Worm (Caenorhabditis elegans) whole organism, young adult: ENCODE results near the gene K08H2.10.

Source experiments
- B0035.1 ChIP-seq: sonication (generic microtip); optimal IDR thresholded peaks from 2 replicates; lab custom pipeline; 2016; ENCODE audit warnings: missing genetic modification characterization, mild to moderate bottlenecking, missing compliant biosample characterization, missing genotype, missing genetic modification reagents
- F10E7.11 ChIP-seq: sonication (generic microtip); optimal IDR thresholded peaks from 2 replicates; lab custom pipeline; 2017; ENCODE audit warnings: mild to moderate bottlenecking, missing genetic modification characterization, moderate library complexity, missing compliant biosample characterization
- K11D2.4 ChIP-seq: fragments of 200-800 bp; sonication (Bioruptor generic); IDR thresholded peaks from 2 replicates; pipeline ENCODE4 v1.3.6; 2022; ENCODE audit warnings: missing genetic modification reagents, missing genetic modification characterization, missing compliant biosample characterization
- K12H6.12 ChIP-seq: fragments of 200-800 bp; sonication (Bioruptor generic); optimal IDR thresholded peaks from 2 replicates; lab custom pipeline; 2018; ENCODE audit warnings: mild to moderate bottlenecking, missing genetic modification characterization, missing compliant biosample characterization
- T07F8.4 ChIP-seq: sonication (generic microtip); optimal IDR thresholded peaks from 2 replicates; lab custom pipeline; 2016; ENCODE audit warnings: mild to moderate bottlenecking, missing genetic modification characterization, moderate library complexity, missing compliant biosample characterization
- Y56A3A.18 ChIP-seq: fragments of 200-800 bp; sonication (Bioruptor generic); IDR thresholded peaks from 2 replicates; pipeline ENCODE4 v1.3.6; 2022; ENCODE audit warnings: missing genetic modification reagents, missing genetic modification characterization, missing compliant biosample characterization
- Y79H2A.3 ChIP-seq: fragments of 200-800 bp; sonication (Bioruptor generic); conservative IDR thresholded peaks from 2 replicates; pipeline ENCODE4 v1.3.6; 2022; ENCODE audit warnings: missing genetic modification reagents, missing genetic modification characterization, missing compliant biosample characterization
- ZK185.1 ChIP-seq: sonication (generic microtip); optimal IDR thresholded peaks from 2 replicates; lab custom pipeline; 2016; ENCODE audit warnings: mild to moderate bottlenecking, missing genetic modification characterization, missing compliant biosample characterization; ENCODE audit not compliant: poor library complexity, severe bottlenecking
- aptf-2 ChIP-seq: fragments of 200-800 bp; sonication (Bioruptor generic); conservative IDR thresholded peaks from 2 replicates; pipeline ENCODE4 v1.3.6; 2022; ENCODE audit warnings: missing genetic modification reagents, missing genetic modification characterization, missing compliant biosample characterization
- attf-3 ChIP-seq: fragments of 200-800 bp; sonication (Bioruptor generic); conservative IDR thresholded peaks from 2 replicates; pipeline ENCODE4 v1.3.6; 2022; ENCODE audit warnings: missing genetic modification reagents, missing genetic modification characterization, missing compliant biosample characterization
- bed-2 ChIP-seq: fragments of 200-800 bp; sonication (Bioruptor generic); IDR thresholded peaks from 2 replicates; pipeline ENCODE4 v1.3.6; 2022; ENCODE audit warnings: missing genetic modification reagents, missing genetic modification characterization, missing compliant biosample characterization
- ccch-3 ChIP-seq: fragments of 200-800 bp; sonication (Bioruptor generic); optimal IDR thresholded peaks from 2 replicates; lab custom pipeline; 2018; ENCODE audit warnings: mild to moderate bottlenecking, missing genetic modification characterization, missing compliant biosample characterization
- ceh-58 ChIP-seq: fragments of 200-800 bp; sonication (Bioruptor generic); IDR thresholded peaks from 2 replicates; pipeline ENCODE4 v1.3.6; 2022; ENCODE audit warnings: missing genetic modification characterization, missing compliant biosample characterization
- ceh-79 ChIP-seq: sonication (generic microtip); optimal IDR thresholded peaks from 2 replicates; lab custom pipeline; 2017; ENCODE audit warnings: mild to moderate bottlenecking, missing genetic modification characterization, missing compliant biosample characterization
- chd-7 ChIP-seq: sonication (generic microtip); optimal IDR thresholded peaks from 2 replicates; lab custom pipeline; 2016; ENCODE audit warnings: mild to moderate bottlenecking, missing genetic modification characterization, moderate library complexity, missing compliant biosample characterization
- die-1 ChIP-seq: sonication (generic microtip); optimal IDR thresholded peaks from 2 replicates; lab custom pipeline; 2016; ENCODE audit warnings: missing genotype, mild to moderate bottlenecking, missing genetic modification characterization, missing compliant biosample characterization
- dox-1 ChIP-seq: fragments of 200-800 bp; sonication (Bioruptor generic); IDR thresholded peaks from 2 replicates; pipeline ENCODE4 v1.3.6; 2022; ENCODE audit warnings: missing genetic modification reagents, missing genetic modification characterization, missing compliant biosample characterization
- dpl-1 ChIP-seq: fragments of 150-350 bp; optimal IDR thresholded peaks from 2 replicates; lab custom pipeline; 2014; ENCODE audit warnings: missing biosample characterization, missing genetic modification reagents, missing genetic modification characterization
- egl-18 ChIP-seq: fragments of 200-800 bp; sonication (Bioruptor generic); IDR thresholded peaks from 2 replicates; pipeline ENCODE4 v1.3.6; 2022; ENCODE audit warnings: missing genetic modification reagents, missing genetic modification characterization, missing compliant biosample characterization
- egl-44 ChIP-seq: fragments of 200-800 bp; sonication (Bioruptor generic); IDR thresholded peaks from 2 replicates; pipeline ENCODE4 v1.3.6; 2022; ENCODE audit warnings: missing genetic modification reagents, missing genetic modification characterization, missing compliant biosample characterization
- gei-17 ChIP-seq: fragments of 200-800 bp; sonication (Bioruptor generic); optimal IDR thresholded peaks from 2 replicates; lab custom pipeline; 2018; ENCODE audit warnings: mild to moderate bottlenecking, missing genetic modification characterization, missing compliant biosample characterization
- hlh-12 ChIP-seq: sonication (generic microtip); optimal IDR thresholded peaks from 2 replicates; lab custom pipeline; 2016; ENCODE audit warnings: missing genetic modification characterization, missing compliant biosample characterization
- hsf-1 ChIP-seq: fragments of 200-800 bp; sonication (Bioruptor generic); IDR thresholded peaks from 2 replicates; pipeline ENCODE4 v1.3.6; 2022; ENCODE audit warnings: missing genetic modification reagents, missing genetic modification characterization, missing compliant biosample characterization
- lag-1 ChIP-seq: fragments of 200-800 bp; sonication (Bioruptor generic); IDR thresholded peaks from 2 replicates; pipeline ENCODE4 v1.3.6; 2022; ENCODE audit warnings: missing genetic modification reagents, missing genetic modification characterization, missing compliant biosample characterization
- let-607 ChIP-seq, 2 experiments: fragments of 200-800 bp in 1 of 2; sonication (Bioruptor generic) in 1 of 2; sonication (generic microtip) in 1 of 2; optimal IDR thresholded peaks; 2 replicates each; lab custom pipeline; 2016 to 2018; ENCODE audit warnings: mild to moderate bottlenecking in 2 of 2, missing compliant biosample characterization in 2 of 2, missing genetic modification characterization in 2 of 2, moderate library complexity in 2 of 2, missing genotype in 1 of 2
- lin-26 ChIP-seq: fragments of 200-800 bp; sonication (Bioruptor generic); IDR thresholded peaks from 2 replicates; pipeline ENCODE4 v1.3.6; 2022; ENCODE audit warnings: missing genetic modification reagents, missing genetic modification characterization, missing compliant biosample characterization
- lin-35 ChIP-seq, 3 experiments: fragments of 150-350 bp in 2 of 3; sonication (generic microtip) in 1 of 3; optimal IDR thresholded peaks; 2 replicates each; lab custom pipeline; 2014 to 2018; ENCODE audit warnings: missing biosample characterization in 3 of 3, missing genetic modification characterization in 3 of 3, missing genetic modification reagents in 3 of 3
- lsy-27 ChIP-seq: sonication (generic microtip); optimal IDR thresholded peaks from 2 replicates; lab custom pipeline; 2017; ENCODE audit warnings: missing genetic modification characterization, mild to moderate bottlenecking, missing compliant biosample characterization, antibody characterized with exemption, missing genotype, borderline replicate concordance; ENCODE audit not compliant: insufficient read depth
- madf-10 ChIP-seq: sonication (generic microtip); optimal IDR thresholded peaks from 2 replicates; lab custom pipeline; 2016; ENCODE audit warnings: mild to moderate bottlenecking, missing genetic modification characterization, missing compliant biosample characterization
- mes-4 ChIP-seq: sonication (generic microtip); optimal IDR thresholded peaks from 2 replicates; lab custom pipeline; 2016; ENCODE audit warnings: missing genotype, missing genetic modification characterization, missing compliant biosample characterization
- nfya-2 ChIP-seq: fragments of 200-800 bp; sonication (Bioruptor generic); IDR thresholded peaks from 2 replicates; pipeline ENCODE4 v1.3.6; 2022; ENCODE audit warnings: missing genetic modification reagents, missing genetic modification characterization, missing compliant biosample characterization
- nfyb-1 ChIP-seq: fragments of 200-800 bp; sonication (Bioruptor generic); IDR thresholded peaks from 2 replicates; pipeline ENCODE4 v1.3.6; 2022; ENCODE audit warnings: missing genetic modification reagents, missing genetic modification characterization, missing compliant biosample characterization
- nhr-80 ChIP-seq: sonication (generic microtip); optimal IDR thresholded peaks from 2 replicates; lab custom pipeline; 2016; ENCODE audit warnings: missing genetic modification characterization, missing compliant biosample characterization
- rcor-1 ChIP-seq: fragments of 200-800 bp; sonication (Bioruptor generic); IDR thresholded peaks from 2 replicates; pipeline ENCODE4 v1.3.6; 2022; ENCODE audit warnings: missing genetic modification reagents, missing genetic modification characterization, missing compliant biosample characterization
- snpc-1.1 ChIP-seq: sonication (generic microtip); optimal IDR thresholded peaks from 2 replicates; lab custom pipeline; 2017; ENCODE audit warnings: missing genetic modification characterization, mild to moderate bottlenecking, missing compliant biosample characterization, antibody characterized with exemption, moderate library complexity, missing genotype, missing genetic modification reagents; ENCODE audit not compliant: insufficient read depth
- unc-130 ChIP-seq: sonication (generic microtip); optimal IDR thresholded peaks from 2 replicates; lab custom pipeline; 2016; ENCODE audit warnings: missing genetic modification reagents, missing genetic modification characterization, missing compliant biosample characterization
- unc-62 ChIP-seq: fragments of 150-350 bp; optimal IDR thresholded peaks from 2 replicates; lab custom pipeline; 2014; ENCODE audit warnings: missing biosample characterization, missing genetic modification reagents, missing genetic modification characterization
- zim-3 ChIP-seq: sonication (generic microtip); optimal IDR thresholded peaks from 2 replicates; lab custom pipeline; 2017; ENCODE audit warnings: mild to moderate bottlenecking, missing genetic modification characterization, moderate library complexity, missing compliant biosample characterization
- ztf-26 ChIP-seq: sonication (generic microtip); optimal IDR thresholded peaks from 2 replicates; lab custom pipeline; 2017; ENCODE audit warnings: missing genetic modification characterization, missing compliant biosample characterization

The K08H2.10 gene

ce11 chrX:13264550-13264949 is 6.9 kb downstream of the K08H2.10 start (continued):
- TF ChIP-seq lag-1 (GFP tag; lab: Robert Waterston, UW), result 0 out of 2 replicates have a peak, but pooled peaks have one; percentile 14
- peak; percentile 60 for TF ChIP-seq ZK185.1
- TF ChIP-seq nfyb-1 (GFP tag; lab: Robert Waterston, UW), result peak; percentile 89
- peak; percentile 92 for TF ChIP-seq lin-26 (GFP tag; lab: Robert Waterston, UW)
- TF ChIP-seq hlh-12 (tag; lab: Kevin White, UChicago), result peak; percentile 41
- peak; percentile 42 for TF ChIP-seq T07F8.4 (tag; lab: Kevin White, UChicago)

DNA sequence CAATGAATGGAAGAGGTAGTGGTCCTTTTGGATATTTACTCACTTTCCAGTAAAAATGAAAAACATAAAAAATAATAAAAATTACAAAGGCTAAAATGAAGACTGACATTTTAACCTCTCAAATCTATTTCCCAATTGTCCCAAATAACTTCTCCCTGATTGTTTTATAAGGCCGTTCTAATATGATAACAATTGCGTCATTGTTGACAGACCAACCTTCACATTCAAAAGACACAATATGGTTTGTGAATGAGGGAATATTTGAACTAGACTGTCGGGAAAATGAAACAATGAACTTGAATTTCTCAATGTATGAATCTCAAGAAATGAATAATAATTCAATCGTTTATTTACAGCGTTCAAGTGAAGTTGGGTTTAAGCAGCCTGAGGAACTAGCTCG is 9.6 kb downstream of the K08H2.10 start, which contains the start of gene cyp-14A1:
TSS of gene cyp-14A1 (minus strand) at position 126 of the 400 bp plus-strand sequence.
- TF ChIP-seq hsf-1 (no peak), lsy-27 (tag; lab: Kevin White, UChicago) (no peak), Y79H2A.3 (no peak), egl-18 (GFP tag; lab: Robert Waterston, UW) (no peak), unc-130 (GFP tag; lab: Kevin White, UChicago) (no peak), Y56A3A.18 (GFP tag; lab: Robert Waterston, UW) (no peak)

DNA sequence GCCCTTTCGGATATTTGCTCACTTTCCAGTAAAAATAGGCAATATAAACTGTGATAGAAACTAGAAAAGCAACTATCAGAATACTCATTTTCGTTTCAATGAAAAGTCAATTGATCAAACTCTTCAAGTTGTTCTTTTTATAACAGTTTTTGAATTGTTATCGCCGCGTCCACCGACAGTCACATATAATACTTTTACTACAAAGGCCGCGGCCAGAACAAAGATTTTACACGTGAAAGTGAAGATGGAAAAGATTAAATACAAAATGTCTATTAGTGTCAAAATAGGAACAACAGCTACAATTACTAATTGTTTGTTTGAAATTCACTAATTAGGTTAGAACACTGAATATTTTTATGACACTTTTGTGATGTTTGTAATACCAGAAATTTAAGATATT is 12.0 kb downstream of the K08H2.10 start, which contains the start of gene cyp-14A2:
TSS of gene cyp-14A2 (minus strand) at position 101 of the 400 bp plus-strand sequence.
- TF ChIP-seq B0035.1 (tag; lab: Kevin White, UChicago) (no peak), attf-3 (GFP tag; lab: Robert Waterston, UW) (no peak), nhr-80 (peak; percentile 35)

DNA sequence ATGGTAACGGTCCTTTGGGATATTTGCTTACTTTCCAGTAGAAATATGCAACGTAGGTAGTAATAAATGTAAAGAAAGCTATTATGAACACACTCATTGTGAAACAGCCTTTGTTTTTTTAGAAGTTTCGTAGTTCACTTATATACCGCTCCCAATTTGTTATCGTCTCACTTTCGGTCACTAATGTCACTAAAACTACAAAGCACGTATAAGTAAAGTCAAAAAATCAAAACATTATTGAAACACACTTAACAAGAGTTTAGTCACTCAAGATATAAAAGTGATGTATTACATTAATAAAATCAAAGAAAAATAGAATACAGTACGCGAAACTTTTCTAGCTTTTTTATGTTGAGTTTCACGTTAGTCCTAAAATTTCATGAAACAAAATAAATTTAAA is 16.5 kb downstream of the K08H2.10 start, which contains the start of gene cyp-14A3:
TSS of gene cyp-14A3 (minus strand) at position 101 of the 400 bp plus-strand sequence.
- TF ChIP-seq Y56A3A.18 (GFP tag; lab: Robert Waterston, UW), result no peak
- no peak for TF ChIP-seq mes-4
- TF ChIP-seq K12H6.12 (tag; lab: Kevin White, UChicago), result no peak
- no peak for TF ChIP-seq bed-2 (GFP tag; lab: Robert Waterston, UW)
- TF ChIP-seq egl-44, result no peak
- no peak for TF ChIP-seq ceh-58
- no peak for TF ChIP-seq aptf-2
- no peak for TF ChIP-seq lin-35 (GFP tag; optimal IDR thresholded peaks at IDR 0.05; lab: Kevin White, UChicago)
- TF ChIP-seq rcor-1 (GFP tag; lab: Robert Waterston, UW), result no peak
- TF ChIP-seq madf-10 (tag; lab: Kevin White, UChicago), result no peak
- TF ChIP-seq dox-1 (GFP tag; lab: Robert Waterston, UW), result no peak
- TF ChIP-seq dpl-1, result no peak
- no peak for TF ChIP-seq snpc-1.1
- TF ChIP-seq hsf-1, result no peak
- TF ChIP-seq zim-3 (tag; lab: Kevin White, UChicago), result no peak

ce11 chrX:13278876-13279275 is 21.3 kb downstream of the K08H2.10 start, which contains the start of gene phf-33:
Gene phf-33 (minus strand): TSS chrX:13278976.
- no peak for TF ChIP-seq K11D2.4 (GFP tag; lab: Robert Waterston, UW)

DNA sequence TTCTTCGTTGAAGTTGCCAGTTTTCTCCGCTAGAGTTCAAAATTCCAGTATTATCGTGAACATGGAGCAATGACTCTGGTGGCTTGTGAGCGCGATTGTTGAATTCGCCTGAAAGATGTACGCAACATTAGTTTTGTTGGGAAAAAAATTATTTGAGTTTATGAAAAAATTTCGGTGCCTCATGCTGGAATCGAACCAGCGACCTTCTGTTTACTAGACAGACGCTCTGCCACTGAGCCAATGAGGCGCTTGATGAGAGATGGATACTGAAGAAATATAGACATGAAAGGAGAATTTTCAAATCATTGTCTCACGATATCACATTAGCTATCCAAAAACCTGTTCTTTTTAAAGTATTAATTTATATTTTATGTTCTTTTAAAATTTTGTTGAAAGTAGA is 25.9 kb downstream of the K08H2.10 start:
- TF ChIP-seq let-607 (tag; optimal IDR thresholded peaks at IDR 0.05; lab: Kevin White, UChicago) (peak; percentile 9 to 39), chd-7 (tag; lab: Kevin White, UChicago) (peak; percentile 12), snpc-1.1 (peak; percentile 2), unc-130 (GFP tag; lab: Kevin White, UChicago) (peak; percentile 13), zim-3 (tag; lab: Kevin White, UChicago) (peak; percentile 38), unc-62 (no peak), ceh-79 (tag; lab: Kevin White, UChicago) (peak; percentile 17), T07F8.4 (tag; lab: Kevin White, UChicago) (peak; percentile 63), mes-4 (peak; percentile 51), rcor-1 (GFP tag; lab: Robert Waterston, UW) (peak; percentile 22; the same call in 1 of the 2 replicates), die-1 (tag; lab: Kevin White, UChicago) (peak; percentile 85), nfya-2 (no peak), ccch-3 (GFP tag; lab: Kevin White, UChicago) (peak; percentile 18), gei-17 (no peak), egl-44 (0 out of 2 replicates have a peak, but pooled peaks have one; percentile 38), ztf-26 (tag; lab: Kevin White, UChicago) (peak; percentile 16), F10E7.11 (no peak), B0035.1 (tag; lab: Kevin White, UChicago) (peak; percentile 11)
